Fruit fly (Drosophila melanogaster) whole organism, embryonic: ENCODE data around the gene Fatp1.

Source experiments
- Atf6 ChIP-seq: fragments of 200-800 bp; sonication (Bioruptor generic); IDR thresholded peaks from 2 replicates; pipeline ENCODE4 v1.3.6; 2022; ENCODE audit warnings: missing biosample characterization, missing genetic modification characterization
- Bteb2 ChIP-seq: fragments of 200-800 bp; sonication (Bioruptor generic); optimal IDR thresholded peaks from 2 replicates; lab custom pipeline; 2016; ENCODE audit warnings: missing biosample characterization, missing genetic modification characterization
- CG10209 ChIP-seq: fragments of 200-800 bp; sonication (Bioruptor generic); optimal IDR thresholded peaks from 3 replicates; lab custom pipeline; 2017; ENCODE audit warnings: missing biosample characterization, mild to moderate bottlenecking, missing genetic modification characterization, missing genetic modification reagents
- CG12071 ChIP-seq: fragments of 200-800 bp; sonication (Bioruptor generic); optimal IDR thresholded peaks from 3 replicates; lab custom pipeline; 2018; ENCODE audit warnings: missing biosample characterization, mild to moderate bottlenecking, missing genetic modification characterization
- CG12155 ChIP-seq: fragments of 200-800 bp; sonication (Bioruptor generic); optimal IDR thresholded peaks from 3 replicates; lab custom pipeline; 2016; ENCODE audit warnings: missing biosample characterization, missing genetic modification characterization
- CG12942 ChIP-seq: fragments of 200-800 bp; sonication (Bioruptor generic); optimal IDR thresholded peaks from 3 replicates; lab custom pipeline; 2016; ENCODE audit warnings: missing biosample characterization, missing genetic modification characterization
- CG13624 ChIP-seq: fragments of 200-800 bp; sonication (Bioruptor generic); optimal IDR thresholded peaks from 2 replicates; lab custom pipeline; 2016; ENCODE audit warnings: missing biosample characterization, missing genetic modification characterization
- CG2116 ChIP-seq: fragments of 200-800 bp; sonication (Bioruptor generic); optimal IDR thresholded peaks from 3 replicates; lab custom pipeline; 2018; ENCODE audit warnings: missing biosample characterization, mild to moderate bottlenecking, missing genetic modification characterization
- CG30403 ChIP-seq: fragments of 200-800 bp; sonication (Bioruptor generic); optimal IDR thresholded peaks from 3 replicates; lab custom pipeline; 2016; ENCODE audit warnings: missing biosample characterization, missing genetic modification characterization
- CG3065 ChIP-seq: fragments of 200-800 bp; sonication (Bioruptor generic); optimal IDR thresholded peaks from 2 replicates; lab custom pipeline; 2016; ENCODE audit warnings: missing biosample characterization, missing genetic modification characterization
- CG3838 ChIP-seq: fragments of 200-800 bp; sonication (Bioruptor generic); optimal IDR thresholded peaks from 3 replicates; lab custom pipeline; 2016; ENCODE audit warnings: missing biosample characterization, missing genetic modification characterization
- CG6254 ChIP-seq: fragments of 200-800 bp; sonication (Bioruptor generic); optimal IDR thresholded peaks from 3 replicates; lab custom pipeline; 2017; ENCODE audit warnings: mild to moderate bottlenecking, missing biosample characterization, missing genetic modification reagents, missing genetic modification characterization
- CG6654 ChIP-seq: fragments of 200-800 bp; sonication (Bioruptor generic); optimal IDR thresholded peaks from 2 replicates; lab custom pipeline; 2017; ENCODE audit warnings: missing biosample characterization, mild to moderate bottlenecking, missing genetic modification characterization
- CG6683 ChIP-seq: fragments of 200-800 bp; sonication (Bioruptor generic); optimal IDR thresholded peaks from 2 replicates; lab custom pipeline; 2017; ENCODE audit warnings: missing biosample characterization, mild to moderate bottlenecking, missing genetic modification characterization, missing genetic modification reagents
- CG6765 ChIP-seq: fragments of 200-800 bp; sonication (Bioruptor generic); optimal IDR thresholded peaks from 3 replicates; lab custom pipeline; 2017; ENCODE audit warnings: missing biosample characterization, mild to moderate bottlenecking, missing genetic modification characterization
- CG7271 ChIP-seq: fragments of 200-800 bp; sonication (Bioruptor generic); optimal IDR thresholded peaks from 2 replicates; lab custom pipeline; 2018; ENCODE audit warnings: missing biosample characterization, mild to moderate bottlenecking, missing genetic modification characterization, moderate library complexity
- CG8924 ChIP-seq: fragments of 200-800 bp; optimal IDR thresholded peaks from 3 replicates; lab custom pipeline; 2019; ENCODE audit warnings: missing biosample characterization, mild to moderate bottlenecking, missing genetic modification characterization, moderate library complexity
- CG9876 ChIP-seq: fragments of 200-800 bp; sonication (Bioruptor generic); optimal IDR thresholded peaks from 2 replicates; lab custom pipeline; 2016; ENCODE audit warnings: missing biosample characterization, missing genetic modification characterization
- Dad ChIP-seq: fragments of 200-800 bp; sonication (Bioruptor generic); optimal IDR thresholded peaks from 3 replicates; lab custom pipeline; 2016; ENCODE audit warnings: missing biosample characterization, missing genetic modification characterization
- Ets65A ChIP-seq: fragments of 200-800 bp; sonication (Bioruptor generic); peaks from one replicate; lab custom pipeline; 2016; ENCODE audit warnings: missing biosample characterization, missing genetic modification characterization
- Hmx ChIP-seq: fragments of 200-800 bp; sonication (Bioruptor generic); optimal IDR thresholded peaks from 2 replicates; lab custom pipeline; 2016; ENCODE audit warnings: missing biosample characterization, missing genetic modification characterization
- Lim3 ChIP-seq: fragments of 200-800 bp; sonication (Bioruptor generic); IDR thresholded peaks from 2 replicates; pipeline ENCODE4 v1.3.6; 2022; ENCODE audit warnings: missing biosample characterization, missing genetic modification characterization
- Sin3A ChIP-seq: fragments of >200 bp; optimal IDR thresholded peaks from 2 replicates; lab custom pipeline; 2018
- Stat92E ChIP-seq, 3 experiments: fragments of >200 bp in 2 of 3; fragments of 200-800 bp in 1 of 3; sonication (Bioruptor generic) in 1 of 3; optimal IDR thresholded peaks; 2 replicates each; lab custom pipeline; 2017 to 2019; ENCODE audit warnings: missing biosample characterization in 3 of 3, missing genetic modification characterization in 3 of 3, mild to moderate bottlenecking in 1 of 3, moderate library complexity in 1 of 3
- bcd ChIP-seq: fragments of 200-800 bp; sonication (Bioruptor generic); optimal IDR thresholded peaks from 2 replicates; lab custom pipeline; 2017; ENCODE audit warnings: missing biosample characterization, mild to moderate bottlenecking, missing genetic modification characterization
- caup ChIP-seq: fragments of 200-800 bp; sonication (Bioruptor generic); optimal IDR thresholded peaks from 3 replicates; lab custom pipeline; 2017; ENCODE audit warnings: missing biosample characterization, mild to moderate bottlenecking, missing genetic modification characterization, moderate library complexity; ENCODE audit not compliant: severe bottlenecking
- chinmo ChIP-seq: fragments of 200-800 bp; sonication (Bioruptor generic); IDR thresholded peaks from 4 replicates; pipeline ENCODE4 v1.3.6; 2022; ENCODE audit warnings: missing biosample characterization, missing genetic modification characterization; ENCODE audit not compliant: partially characterized antibody
- chm ChIP-seq: fragments of 200-800 bp; sonication (Bioruptor generic); IDR thresholded peaks from 2 replicates; pipeline ENCODE4 v1.3.6; 2022; ENCODE audit warnings: missing biosample characterization, missing genetic modification characterization
- crp ChIP-seq, 2 experiments: fragments of 200-800 bp; sonication (Bioruptor generic); optimal IDR thresholded peaks; 2 replicates in 1 of 2; 3 replicates in 1 of 2; lab custom pipeline; 2017; ENCODE audit warnings: missing biosample characterization in 2 of 2, missing genetic modification characterization in 2 of 2, mild to moderate bottlenecking in 1 of 2, moderate library complexity in 1 of 2
- cwo ChIP-seq: fragments of 200-800 bp; sonication (Bioruptor generic); optimal IDR thresholded peaks from 3 replicates; lab custom pipeline; 2017; ENCODE audit warnings: missing biosample characterization, missing genetic modification characterization, mild to moderate bottlenecking, moderate library complexity, missing genetic modification reagents
- emc ChIP-seq: fragments of 200-800 bp; sonication (Bioruptor generic); optimal IDR thresholded peaks from 2 replicates; lab custom pipeline; 2016; ENCODE audit warnings: missing biosample characterization, missing genetic modification characterization
- exex ChIP-seq: fragments of 200-800 bp; sonication (Bioruptor generic); optimal IDR thresholded peaks from 4 replicates; lab custom pipeline; 2018; ENCODE audit warnings: missing biosample characterization, mild to moderate bottlenecking, missing genetic modification characterization, moderate library complexity
- fd102C ChIP-seq: fragments of 200-800 bp; sonication (Bioruptor generic); optimal IDR thresholded peaks from 2 replicates; lab custom pipeline; 2018; ENCODE audit warnings: missing biosample characterization, mild to moderate bottlenecking, missing genetic modification characterization, moderate library complexity
- grau ChIP-seq: fragments of 200-800 bp; optimal IDR thresholded peaks from 3 replicates; lab custom pipeline; 2019; ENCODE audit warnings: missing biosample characterization, mild to moderate bottlenecking, missing genetic modification characterization, moderate library complexity
- gro ChIP-seq: fragments of 200-800 bp; sonication (Bioruptor generic); optimal IDR thresholded peaks from 2 replicates; lab custom pipeline; 2016; ENCODE audit warnings: missing biosample characterization, missing genetic modification characterization
- inv ChIP-seq: fragments of 200-800 bp; sonication (Bioruptor generic); IDR thresholded peaks from 2 replicates; pipeline ENCODE4 v1.3.6; 2022; ENCODE audit warnings: missing biosample characterization, missing genetic modification characterization; ENCODE audit not compliant: partially characterized antibody
- klu ChIP-seq: fragments of 200-800 bp; sonication (Bioruptor generic); IDR thresholded peaks from 2 replicates; pipeline ENCODE4 v1.3.6; 2022; ENCODE audit warnings: missing biosample characterization, missing genetic modification characterization
- lbe ChIP-seq: fragments of 200-800 bp; sonication (Bioruptor generic); optimal IDR thresholded peaks from 2 replicates; lab custom pipeline; 2016; ENCODE audit warnings: missing biosample characterization, mild to moderate bottlenecking, missing genetic modification characterization
- pita ChIP-seq: fragments of 200-800 bp; sonication (Bioruptor generic); optimal IDR thresholded peaks from 2 replicates; lab custom pipeline; 2017; ENCODE audit warnings: missing biosample characterization, mild to moderate bottlenecking, missing genetic modification characterization
- pros ChIP-seq: fragments of 200-800 bp; sonication (Bioruptor generic); optimal IDR thresholded peaks from 3 replicates; lab custom pipeline; 2019; ENCODE audit warnings: missing biosample characterization, mild to moderate bottlenecking, missing genetic modification characterization, moderate library complexity
- repo ChIP-seq: fragments of 200-800 bp; sonication (Bioruptor generic); optimal IDR thresholded peaks from 2 replicates; lab custom pipeline; 2016; ENCODE audit warnings: missing biosample characterization, missing genetic modification characterization
- sim ChIP-seq: fragments of 200-800 bp; sonication (Bioruptor generic); IDR thresholded peaks from 2 replicates; pipeline ENCODE4 v1.3.6; 2022; ENCODE audit warnings: missing biosample characterization, missing genetic modification characterization
- slou ChIP-seq: fragments of 200-800 bp; sonication (Bioruptor generic); optimal IDR thresholded peaks from 3 replicates; lab custom pipeline; 2016; ENCODE audit warnings: missing biosample characterization, missing genetic modification characterization
- sob ChIP-seq: fragments of 200-800 bp; sonication (Bioruptor generic); IDR thresholded peaks from 2 replicates; pipeline ENCODE4 v1.3.6; 2022; ENCODE audit warnings: missing biosample characterization, missing genetic modification characterization
- stc ChIP-seq: fragments of 200-800 bp; sonication (Bioruptor generic); IDR thresholded peaks from 2 replicates; pipeline ENCODE4 v1.3.6; 2022; ENCODE audit warnings: missing biosample characterization, missing genetic modification characterization
- tgo ChIP-seq: fragments of 200-800 bp; sonication (Bioruptor generic); IDR thresholded peaks from 3 replicates; pipeline ENCODE4 v1.3.6; 2022; ENCODE audit warnings: missing biosample characterization, missing genetic modification characterization
- tll ChIP-seq, 2 experiments: fragments of 200-800 bp in 1 of 2; fragments of >200 bp in 1 of 2; sonication (Bioruptor generic) in 1 of 2; optimal IDR thresholded peaks; 2 replicates each; lab custom pipeline; 2017 to 2019; ENCODE audit warnings: missing biosample characterization in 2 of 2, missing genetic modification characterization in 2 of 2, mild to moderate bottlenecking in 1 of 2, moderate library complexity in 1 of 2
- toy ChIP-seq: fragments of 200-800 bp; sonication (Bioruptor generic); IDR thresholded peaks from 2 replicates; pipeline ENCODE4 v1.3.6; 2022; ENCODE audit warnings: missing biosample characterization, missing genetic modification characterization
- ttk ChIP-seq: fragments of 200-800 bp; sonication (Bioruptor generic); IDR thresholded peaks from 2 replicates; pipeline ENCODE4 v2.1.2; 2022; ENCODE audit warnings: missing biosample characterization, missing genetic modification characterization
- zen ChIP-seq: fragments of 200-800 bp; sonication (Bioruptor generic); optimal IDR thresholded peaks from 3 replicates; lab custom pipeline; 2018; ENCODE audit warnings: missing biosample characterization, mild to moderate bottlenecking, missing genetic modification characterization, moderate library complexity

The Fatp1 gene

DNA sequence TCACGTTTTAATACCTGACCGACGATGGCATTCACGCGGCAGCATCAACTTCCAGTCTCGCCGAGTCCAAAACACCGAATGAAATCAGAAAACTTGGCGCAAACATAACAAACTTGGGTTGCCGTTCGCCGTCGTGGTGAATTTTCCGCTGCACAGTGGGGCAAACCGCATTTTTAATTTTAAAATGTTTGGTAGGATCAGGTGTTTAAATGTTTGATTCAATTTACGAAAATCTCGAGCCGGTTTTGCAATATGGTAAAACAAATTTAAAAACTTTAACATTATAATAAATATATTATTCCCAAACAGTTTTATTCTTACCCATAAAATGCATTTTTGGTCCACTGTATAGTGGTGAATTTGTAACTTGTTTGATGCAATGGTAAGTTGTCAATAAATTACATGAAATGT lies 42.7 kb downstream of the Fatp1 start, which contains the start of gene RluA-1 (continued):
- TF ChIP-seq CG3838 (GFP tag; lab: Kevin White, UChicago): peak; percentile 96
- TF ChIP-seq bcd (GFP tag; lab: Kevin White, UChicago): peak; percentile 99
- TF ChIP-seq chinmo: peak; percentile 73; the same call in 2 of the 4 replicates
- peak; percentile 99 for TF ChIP-seq CG12071
- peak; percentile 100 for TF ChIP-seq zen (tag; lab: Kevin White, UChicago)
- peak; percentile 100 for TF ChIP-seq CG8924 (tag; lab: Kevin White, UChicago)
- TF ChIP-seq CG6765 (GFP tag; lab: Kevin White, UChicago): peak; percentile 98
- TF ChIP-seq crp (GFP tag; optimal IDR thresholded peaks at IDR 0.05; lab: Kevin White, UChicago): peak; percentile 29 to 75
- TF ChIP-seq Stat92E (GFP tag; optimal IDR thresholded peaks at IDR 0.05; lab: Kevin White, UChicago): peak in 1 of 3 experiments; percentile 98
- TF ChIP-seq CG6254 (GFP tag; lab: Kevin White, UChicago): peak; percentile 98
- TF ChIP-seq Ets65A (GFP tag; lab: Kevin White, UChicago): peak; percentile 98
- TF ChIP-seq fd102C (GFP tag; lab: Kevin White, UChicago): peak; percentile 96
- TF ChIP-seq Sin3A (lab: Kevin White, UChicago): no peak
- TF ChIP-seq CG6654: peak; percentile 94
- TF ChIP-seq CG12155: peak; percentile 97
- peak; percentile 92 for TF ChIP-seq CG13624 (GFP tag; lab: Kevin White, UChicago)
- peak in 1 of 2 experiments; percentile 85 for TF ChIP-seq tll (GFP tag; optimal IDR thresholded peaks at IDR 0.05; lab: Kevin White, UChicago)
- peak; percentile 87 for TF ChIP-seq lbe (GFP tag; lab: Kevin White, UChicago)
- peak; percentile 100 for TF ChIP-seq stc (GFP tag; lab: Robert Waterston, UW)
- peak; percentile 98 for TF ChIP-seq klu
- peak; percentile 100 for TF ChIP-seq tgo (GFP tag; lab: Robert Waterston, UW)
- peak; percentile 99 for TF ChIP-seq CG3065 (GFP tag; lab: Kevin White, UChicago)
- TF ChIP-seq sim (GFP tag; lab: Robert Waterston, UW): peak; percentile 99
- peak; percentile 65 for TF ChIP-seq Hmx (GFP tag; lab: Kevin White, UChicago)
- TF ChIP-seq Dad: peak; percentile 97
- TF ChIP-seq sob (GFP tag; lab: Robert Waterston, UW): peak; percentile 100
- TF ChIP-seq CG2116 (GFP tag; lab: Kevin White, UChicago): peak; percentile 92
- peak; percentile 99 for TF ChIP-seq ttk (GFP tag; lab: Robert Waterston, UW)
- peak; percentile 72 for TF ChIP-seq CG9876
- no peak for TF ChIP-seq pita (GFP tag; lab: Kevin White, UChicago)
- peak; percentile 99 for TF ChIP-seq CG7271 (tag; lab: Kevin White, UChicago)
- TF ChIP-seq chm (GFP tag; lab: Robert Waterston, UW): peak; percentile 100
- peak; percentile 98 for TF ChIP-seq toy (GFP tag; lab: Robert Waterston, UW)
- peak; percentile 98 for TF ChIP-seq CG6683
- TF ChIP-seq Atf6: peak; percentile 97
- peak; percentile 80 for TF ChIP-seq pros (GFP tag; lab: Kevin White, UChicago)
- TF ChIP-seq slou (GFP tag; lab: Kevin White, UChicago): peak; percentile 95
- peak; percentile 99 for TF ChIP-seq grau (tag; lab: Kevin White, UChicago)
- TF ChIP-seq exex (tag; lab: Kevin White, UChicago): peak; percentile 92
- peak; percentile 94 for TF ChIP-seq gro (GFP tag; lab: Kevin White, UChicago)
- TF ChIP-seq Bteb2 (GFP tag; lab: Kevin White, UChicago): peak; percentile 96
- peak; percentile 79 for TF ChIP-seq emc (GFP tag; lab: Kevin White, UChicago)
- TF ChIP-seq CG30403 (GFP tag; lab: Kevin White, UChicago): peak; percentile 99
- TF ChIP-seq Lim3 (GFP tag; lab: Robert Waterston, UW): peak; percentile 96
- TF ChIP-seq caup (GFP tag; lab: Kevin White, UChicago): peak; percentile 98
- peak; percentile 57 for TF ChIP-seq inv (GFP tag; lab: Robert Waterston, UW)
- TF ChIP-seq cwo: peak; percentile 98
- TF ChIP-seq repo (GFP tag; lab: Kevin White, UChicago): peak; percentile 75
- peak; percentile 99 for TF ChIP-seq CG12942
- TF ChIP-seq CG10209 (GFP tag; lab: Kevin White, UChicago): peak; percentile 99
